Fruit fly (Drosophila melanogaster): ENCODE results near the gene CG33939.

The CG33939 gene

DNA sequence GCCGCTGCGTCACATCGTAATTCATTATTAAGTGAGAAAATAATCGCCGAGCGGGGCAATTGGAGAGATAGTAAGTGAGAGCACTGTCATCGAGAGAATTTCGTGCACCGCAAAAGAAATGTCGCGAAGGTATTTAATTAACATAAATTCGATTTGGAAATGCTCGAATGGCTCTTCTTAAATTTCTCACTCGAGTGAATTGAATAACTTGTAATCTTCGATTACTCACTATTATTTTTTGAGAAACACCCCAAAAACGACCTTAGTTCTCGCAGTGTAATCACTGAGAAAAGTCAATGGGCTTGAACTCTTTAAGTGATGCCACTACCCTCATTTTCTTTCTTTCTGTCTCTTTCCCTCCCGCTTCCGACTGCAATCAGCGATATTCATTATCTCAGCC is 19.7 kb downstream of the CG33939 start:
- TF ChIP-seq Myc (optimal IDR thresholded peaks at IDR 0.05), result no peak
- peak; percentile 86 for TF ChIP-seq Sp1 (GFP tag; optimal IDR thresholded peaks at IDR 0.05)
- TF ChIP-seq brk (GFP tag; optimal IDR thresholded peaks at IDR 0.05), result peak; percentile 58
- no peak for TF ChIP-seq Dif (GFP tag; optimal IDR thresholded peaks at IDR 0.05; ENCODE audit: partially characterized antibody)
- peak; percentile 57 for TF ChIP-seq tai (GFP tag; optimal IDR thresholded peaks at IDR 0.05)
- no peak for TF ChIP-seq Hr78 (GFP tag; optimal IDR thresholded peaks at IDR 0.05)
- TF ChIP-seq h (GFP tag; optimal IDR thresholded peaks at IDR 0.05), result peak; percentile 90
- peak; percentile 90 for TF ChIP-seq ey (GFP tag; optimal IDR thresholded peaks at IDR 0.05)
- TF ChIP-seq CG32264 (GFP tag; optimal IDR thresholded peaks at IDR 0.05), result peak; percentile 89
- TF ChIP-seq N (GFP tag; optimal IDR thresholded peaks at IDR 0.05), result no peak
- peak; percentile 56 for TF ChIP-seq Rel (GFP tag; optimal IDR thresholded peaks at IDR 0.05)
- TF ChIP-seq Rel (tag; optimal IDR thresholded peaks at IDR 0.05), result peak; percentile 52
- no peak for TF ChIP-seq dl (GFP tag; optimal IDR thresholded peaks at IDR 0.05; ENCODE audit: insufficient read depth in 1 of 2, partially characterized antibody in 2 of 2)
- no peak for TF ChIP-seq Abd-B (GFP tag; optimal IDR thresholded peaks at IDR 0.05)
- peak; percentile 92 for TF ChIP-seq br (GFP tag; optimal IDR thresholded peaks at IDR 0.05)
- peak; percentile 81 for TF ChIP-seq woc (GFP tag; optimal IDR thresholded peaks at IDR 0.05)
- TF ChIP-seq dsf (GFP tag; optimal IDR thresholded peaks at IDR 0.05; ENCODE audit: borderline replicate concordance), result no peak
- peak; percentile 73 for TF ChIP-seq sv (GFP tag; optimal IDR thresholded peaks at IDR 0.05)
- TF ChIP-seq Mio (GFP tag; optimal IDR thresholded peaks at IDR 0.05), result peak; percentile 5
- no peak for TF ChIP-seq lola (GFP tag; optimal IDR thresholded peaks at IDR 0.05)
- no peak for TF ChIP-seq Hr83 (GFP tag; optimal IDR thresholded peaks at IDR 0.05; ENCODE audit: poor library complexity, severe bottlenecking)
- no peak for TF ChIP-seq usp (GFP tag; optimal IDR thresholded peaks at IDR 0.05)
- TF ChIP-seq fru (GFP tag; optimal IDR thresholded peaks at IDR 0.05), result peak; percentile 92
- no peak for TF ChIP-seq GATAd (GFP tag; optimal IDR thresholded peaks at IDR 0.05)
- TF ChIP-seq dmrt93B (GFP tag; optimal IDR thresholded peaks at IDR 0.05), result peak; percentile 78
- TF ChIP-seq HLH106 (tag; optimal IDR thresholded peaks at IDR 0.05), result peak; percentile 89
- peak; percentile 70 to 89 for TF ChIP-seq foxo (GFP tag; optimal IDR thresholded peaks at IDR 0.05)
- no peak for TF ChIP-seq jim (GFP tag; optimal IDR thresholded peaks at IDR 0.05)
- TF ChIP-seq Dfd (GFP tag; optimal IDR thresholded peaks at IDR 0.05), result no peak
- TF ChIP-seq Vsx2 (GFP tag; optimal IDR thresholded peaks at IDR 0.05; ENCODE audit: partially characterized antibody), result no peak
- no peak for TF ChIP-seq CrebA (GFP tag; optimal IDR thresholded peaks at IDR 0.05; ENCODE audit: borderline replicate concordance)
- peak; percentile 89 for TF ChIP-seq rgr (GFP tag; optimal IDR thresholded peaks at IDR 0.05)
- peak; percentile 85 for TF ChIP-seq OdsH (GFP tag; optimal IDR thresholded peaks at IDR 0.05)
- TF ChIP-seq pan (optimal IDR thresholded peaks at IDR 0.05), result no peak
- TF ChIP-seq CG9705 (GFP tag; optimal IDR thresholded peaks at IDR 0.05), result peak; percentile 50
- peak; percentile 81 for TF ChIP-seq psq (GFP tag; optimal IDR thresholded peaks at IDR 0.05)
- TF ChIP-seq sage (GFP tag; optimal IDR thresholded peaks at IDR 0.05), result peak; percentile 73
- TF ChIP-seq Jra (GFP tag; optimal IDR thresholded peaks at IDR 0.05), result peak; percentile 69
- peak; percentile 83 for TF ChIP-seq Hnf4 (GFP tag; optimal IDR thresholded peaks at IDR 0.05)

DNA sequence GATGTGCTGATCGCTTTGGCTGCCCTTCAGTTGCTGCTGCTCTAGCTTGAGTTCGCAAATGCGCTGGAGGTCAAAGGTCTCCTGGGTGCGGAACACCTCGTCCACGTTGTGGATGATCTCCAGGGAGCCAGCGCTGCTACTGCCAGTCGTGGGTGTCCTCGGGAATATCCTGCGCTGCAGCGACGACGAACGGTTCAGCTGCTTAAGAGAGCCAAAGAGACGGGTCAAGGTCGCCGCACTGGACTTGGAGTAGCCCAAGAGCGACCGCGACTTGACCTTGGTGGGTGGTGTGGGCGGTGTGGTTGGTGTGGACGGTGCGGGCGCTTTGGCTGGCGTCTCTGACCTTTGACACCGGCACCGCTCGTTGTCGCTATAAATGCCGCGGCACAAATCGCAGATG is 20.5 kb downstream of the CG33939 start:
- TF ChIP-seq dl (GFP tag; optimal IDR thresholded peaks at IDR 0.05; ENCODE audit: insufficient read depth in 1 of 2, partially characterized antibody in 2 of 2) (no peak), dmrt93B (GFP tag; optimal IDR thresholded peaks at IDR 0.05) (no peak), tai (GFP tag; optimal IDR thresholded peaks at IDR 0.05) (no peak), HLH106 (tag; optimal IDR thresholded peaks at IDR 0.05) (no peak), Dif (GFP tag; optimal IDR thresholded peaks at IDR 0.05; ENCODE audit: partially characterized antibody) (no peak), Hnf4 (GFP tag; optimal IDR thresholded peaks at IDR 0.05) (no peak), Rel (GFP tag; optimal IDR thresholded peaks at IDR 0.05) (no peak), Rel (tag; optimal IDR thresholded peaks at IDR 0.05) (no peak), Mio (GFP tag; optimal IDR thresholded peaks at IDR 0.05) (no peak), lola (GFP tag; optimal IDR thresholded peaks at IDR 0.05) (no peak), br (GFP tag; optimal IDR thresholded peaks at IDR 0.05) (no peak), Dfd (GFP tag; optimal IDR thresholded peaks at IDR 0.05) (no peak), rgr (GFP tag; optimal IDR thresholded peaks at IDR 0.05) (no peak), psq (GFP tag; optimal IDR thresholded peaks at IDR 0.05) (no peak), brk (GFP tag; optimal IDR thresholded peaks at IDR 0.05) (no peak), fru (GFP tag; optimal IDR thresholded peaks at IDR 0.05) (no peak)
